Fruit fly (Drosophila melanogaster) whole organism, embryonic: ENCODE results near the gene CG31683.
"Not testable (repeated sequence)": the region's sequence is repeated elsewhere in the genome, so short reads cannot be mapped to it uniquely, and the experiment has no call there.

Experiments
- CG34422 ChIP-seq: fragments of 200-800 bp; sonication (Bioruptor generic); IDR thresholded peaks from 3 replicates; pipeline ENCODE4 v1.3.6; 2022; ENCODE audit warnings: missing biosample characterization, missing genetic modification characterization
- ab ChIP-seq: fragments of 200-800 bp; sonication (Bioruptor generic); optimal IDR thresholded peaks from 2 replicates; lab custom pipeline; 2016; ENCODE audit warnings: missing biosample characterization, missing genetic modification characterization
- gfzf ChIP-seq: fragments of 200-800 bp; sonication (Bioruptor generic); optimal IDR thresholded peaks from 2 replicates; lab custom pipeline; 2016; ENCODE audit warnings: missing biosample characterization, mild to moderate bottlenecking, missing genetic modification characterization, moderate library complexity
- zf30C ChIP-seq: fragments of 200-800 bp; sonication (Bioruptor generic); optimal IDR thresholded peaks from 3 replicates; lab custom pipeline; 2018; ENCODE audit warnings: missing biosample characterization, mild to moderate bottlenecking, missing genetic modification characterization

- not testable (repeated sequence) for TF ChIP-seq ab (GFP tag; lab: Kevin White, UChicago); CG34422 (GFP tag; lab: Robert Waterston, UW); zf30C (GFP tag; lab: Kevin White, UChicago); gfzf (GFP tag; lab: Kevin White, UChicago)
These were observed at the start of gene CG31683, which contains the start of gene CG31687 for dm6 chr2L:20449864-20450263.
